Fruit fly (Drosophila melanogaster): ENCODE measurements around the gene Rpt6R.

Rpt6R gene

DNA sequence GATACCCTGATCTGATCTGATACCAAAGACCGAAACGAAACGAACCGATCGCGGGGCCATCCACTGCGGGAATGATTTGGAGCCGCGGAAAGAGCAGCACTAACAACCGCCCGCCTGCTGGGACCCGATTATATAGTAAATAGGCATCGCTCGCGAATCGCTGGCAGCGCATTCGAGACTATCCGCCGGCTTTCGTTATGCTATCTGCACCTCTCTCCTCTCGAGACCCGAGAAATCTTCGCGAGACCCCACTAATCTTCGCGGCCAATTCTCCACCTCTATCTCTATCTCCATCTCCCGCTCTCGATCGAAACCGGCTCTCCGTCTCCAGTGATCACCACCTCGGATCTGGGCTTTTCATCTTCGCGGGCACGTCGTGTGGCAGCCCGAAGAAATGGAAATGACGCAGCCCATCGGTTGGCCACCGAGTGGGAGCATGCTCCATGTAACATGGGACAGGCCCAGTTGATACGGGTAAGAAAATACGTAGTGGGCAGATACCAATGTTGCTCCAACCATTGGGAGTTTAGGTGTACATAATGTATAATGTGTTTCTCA is 3.8 kb upstream of the Rpt6R start, which contains the start of gene CG9717:
Gene CG9717, minus strand, starts transcription at position 107 of the 558 bp plus-strand sequence.
- TF ChIP-seq CG12768 (GFP tag; optimal IDR thresholded peaks at IDR 0.05) (no peak), kay (GFP tag; ENCODE audit: borderline replicate concordance) (peak; percentile 3), ovo (GFP tag; optimal IDR thresholded peaks at IDR 0.05) (no peak)

DNA sequence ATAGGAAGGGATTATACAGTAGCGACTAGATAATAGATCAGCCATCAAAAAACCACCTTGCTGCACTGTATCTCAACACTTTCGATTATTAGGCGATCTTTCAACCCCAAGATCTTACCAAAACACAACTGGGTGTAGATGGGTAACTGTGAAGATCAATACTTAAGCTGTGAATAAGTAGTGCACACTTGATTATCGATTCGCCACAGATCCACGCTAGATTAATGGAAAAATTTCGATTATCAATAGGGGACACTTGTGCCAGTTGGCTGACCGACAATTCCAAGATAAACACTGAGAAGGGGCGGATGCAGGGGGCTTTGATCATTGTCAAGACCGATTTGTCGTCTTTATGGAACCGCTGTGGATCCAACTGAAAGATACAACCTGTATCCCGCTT is 4.4 kb downstream of the Rpt6R start, which contains the start of gene CG9702:
Gene CG9702, plus strand, starts transcription at position 301 of the 400 bp plus-strand sequence.
- TF ChIP-seq ovo (GFP tag; optimal IDR thresholded peaks at IDR 0.05) (no peak), tj (GFP tag; optimal IDR thresholded peaks at IDR 0.05) (no peak), CG12768 (GFP tag; optimal IDR thresholded peaks at IDR 0.05) (no peak), kay (GFP tag; ENCODE audit: borderline replicate concordance) (no peak), CG5204 (GFP tag; optimal IDR thresholded peaks at IDR 0.05) (no peak), CG11617 (GFP tag; optimal IDR thresholded peaks at IDR 0.05) (no peak), Clk (GFP tag; optimal IDR thresholded peaks at IDR 0.05) (no peak), CG33017 (tag; optimal IDR thresholded peaks at IDR 0.05) (no peak), cnc (optimal IDR thresholded peaks at IDR 0.05) (no peak), CG7045 (GFP tag; optimal IDR thresholded peaks at IDR 0.05) (no peak), CG1620 (GFP tag; optimal IDR thresholded peaks at IDR 0.05) (no peak), CG14711 (tag; optimal IDR thresholded peaks at IDR 0.05) (no peak), Crg-1 (GFP tag; optimal IDR thresholded peaks at IDR 0.05) (no peak), Mnt (GFP tag; optimal IDR thresholded peaks at IDR 0.05) (no peak)

DNA sequence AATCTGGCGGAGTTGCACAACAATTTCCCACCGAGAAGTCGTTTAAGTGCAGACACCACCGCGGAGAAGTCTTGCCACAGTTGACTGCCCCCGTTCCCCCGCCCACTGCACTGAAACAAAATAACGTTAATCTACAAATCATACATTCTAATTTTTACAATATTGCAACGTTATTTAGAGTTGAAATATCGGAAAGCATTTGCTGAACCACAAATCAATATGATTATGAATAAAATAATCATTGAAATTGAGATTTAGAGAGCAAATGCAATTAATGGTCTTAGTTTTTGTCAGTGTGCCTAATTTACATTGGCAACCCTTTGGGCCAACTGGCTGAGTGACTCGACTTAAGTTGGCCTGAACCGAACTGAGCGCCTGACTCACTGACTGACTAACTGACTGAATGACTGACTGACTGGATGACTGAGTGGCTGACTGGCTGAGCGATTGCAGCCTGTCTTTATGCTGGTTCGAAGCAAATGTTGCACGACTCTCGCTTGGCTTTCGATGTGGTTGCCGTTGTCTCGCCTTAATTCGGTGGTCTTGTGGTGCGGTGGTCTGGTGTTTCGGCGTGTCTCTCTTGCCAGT is 12.8 kb downstream of the Rpt6R start:
- no peak for TF ChIP-seq bab1 (GFP tag; optimal IDR thresholded peaks at IDR 0.05)
- TF ChIP-seq ovo (GFP tag; optimal IDR thresholded peaks at IDR 0.05) = no peak
- no peak for TF ChIP-seq CG14711 (tag; optimal IDR thresholded peaks at IDR 0.05)

DNA sequence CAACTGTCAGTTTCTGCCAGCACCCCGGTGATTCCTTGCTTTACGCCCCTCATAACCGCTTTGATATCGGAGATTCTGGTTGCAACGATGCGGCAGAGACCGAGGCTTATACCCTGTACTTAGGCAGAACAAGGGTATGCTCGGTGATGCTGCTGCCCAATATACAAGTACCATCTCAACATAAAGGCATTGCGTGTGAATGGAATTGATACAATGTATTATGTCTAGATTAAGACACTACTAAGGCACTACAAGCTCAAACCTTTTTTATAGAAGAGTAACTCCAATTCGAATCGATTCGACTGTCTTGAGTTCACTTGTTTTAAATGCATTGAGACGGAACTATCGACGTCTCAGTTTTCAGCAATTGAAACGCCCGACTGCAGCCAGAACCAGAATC is 16.3 kb downstream of the Rpt6R start:
- TF ChIP-seq kay (GFP tag; ENCODE audit: borderline replicate concordance) (no peak), Clk (GFP tag; optimal IDR thresholded peaks at IDR 0.05) (no peak), bab1 (GFP tag; optimal IDR thresholded peaks at IDR 0.05) (no peak), Mnt (GFP tag; optimal IDR thresholded peaks at IDR 0.05) (no peak), CG7045 (GFP tag; optimal IDR thresholded peaks at IDR 0.05) (no peak), CG7101 (tag; optimal IDR thresholded peaks at IDR 0.05) (no peak), CG1620 (GFP tag; optimal IDR thresholded peaks at IDR 0.05) (no peak), Hr96 (GFP tag; optimal IDR thresholded peaks at IDR 0.05) (no peak), CG11617 (GFP tag; optimal IDR thresholded peaks at IDR 0.05) (no peak), pad (GFP tag; optimal IDR thresholded peaks at IDR 0.05) (no peak), cic (GFP tag; optimal IDR thresholded peaks at IDR 0.05) (no peak), CG33017 (tag; optimal IDR thresholded peaks at IDR 0.05) (no peak), toe (GFP tag; optimal IDR thresholded peaks at IDR 0.05) (no peak), cnc (optimal IDR thresholded peaks at IDR 0.05) (no peak), tj (GFP tag; optimal IDR thresholded peaks at IDR 0.05) (no peak), CG14711 (tag; optimal IDR thresholded peaks at IDR 0.05) (no peak), CG12768 (GFP tag; optimal IDR thresholded peaks at IDR 0.05) (no peak), ovo (GFP tag; optimal IDR thresholded peaks at IDR 0.05) (no peak)

DNA sequence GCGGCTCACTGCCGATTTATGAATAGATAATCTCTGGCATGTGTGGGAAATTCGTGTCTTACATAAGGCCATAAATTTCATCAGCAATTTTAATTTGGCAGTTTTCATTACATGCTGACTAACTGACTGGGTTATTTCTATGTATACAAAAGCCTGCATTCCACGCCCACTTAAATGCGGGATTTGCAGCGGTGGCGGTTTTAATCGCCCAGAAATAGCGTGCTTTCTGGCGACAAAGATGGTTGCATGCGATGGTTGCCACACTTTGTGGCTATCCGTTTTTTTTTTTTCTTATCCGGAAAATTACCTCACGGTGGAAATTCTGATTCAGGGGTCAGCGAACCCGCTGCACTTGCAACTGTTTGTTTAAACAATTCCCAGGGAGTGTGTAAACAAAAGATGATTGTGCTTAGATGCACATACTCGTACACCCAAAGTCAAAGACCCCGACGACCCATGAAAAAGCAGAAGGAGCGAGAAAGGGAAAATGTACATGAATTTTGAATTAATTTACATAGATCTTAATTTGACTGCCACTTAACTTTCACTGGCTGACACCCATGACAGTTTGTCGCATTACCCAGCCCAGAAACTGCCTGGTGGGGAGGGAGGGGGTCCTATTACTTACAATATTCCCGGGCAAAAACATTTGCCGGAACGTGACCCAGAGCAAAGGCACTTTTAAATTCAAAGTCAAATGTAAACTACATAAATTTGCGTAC is 17.2 kb downstream of the Rpt6R start:
- no peak for TF ChIP-seq CG14711 (tag; optimal IDR thresholded peaks at IDR 0.05)
- TF ChIP-seq Hr96 (GFP tag; optimal IDR thresholded peaks at IDR 0.05) = no peak
- TF ChIP-seq cnc (optimal IDR thresholded peaks at IDR 0.05) = no peak
- no peak for TF ChIP-seq CG5204 (GFP tag; optimal IDR thresholded peaks at IDR 0.05)
- no peak for TF ChIP-seq toe (GFP tag; optimal IDR thresholded peaks at IDR 0.05)

DNA sequence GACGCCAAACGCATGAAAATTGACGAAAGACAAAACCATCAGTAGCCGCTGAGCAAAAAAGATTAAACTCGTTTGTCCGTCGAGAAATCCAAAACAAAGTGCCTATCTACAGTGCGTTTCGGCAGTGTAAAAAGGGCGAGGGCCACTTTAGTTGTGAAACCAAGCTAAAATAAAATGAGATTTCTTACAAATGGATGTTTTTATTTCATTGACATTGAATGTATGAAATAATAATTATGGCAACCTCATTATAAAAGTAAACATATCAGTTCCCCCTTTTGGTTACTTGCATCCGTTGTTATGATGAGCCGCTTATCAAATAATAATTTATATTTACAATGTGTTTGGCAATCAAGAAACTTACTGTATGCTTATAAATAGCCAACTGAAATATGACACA is 19.0 kb downstream of the Rpt6R start:
- no peak for TF ChIP-seq cic (GFP tag; optimal IDR thresholded peaks at IDR 0.05)
- TF ChIP-seq bab1 (GFP tag; optimal IDR thresholded peaks at IDR 0.05) = peak; percentile 24

DNA sequence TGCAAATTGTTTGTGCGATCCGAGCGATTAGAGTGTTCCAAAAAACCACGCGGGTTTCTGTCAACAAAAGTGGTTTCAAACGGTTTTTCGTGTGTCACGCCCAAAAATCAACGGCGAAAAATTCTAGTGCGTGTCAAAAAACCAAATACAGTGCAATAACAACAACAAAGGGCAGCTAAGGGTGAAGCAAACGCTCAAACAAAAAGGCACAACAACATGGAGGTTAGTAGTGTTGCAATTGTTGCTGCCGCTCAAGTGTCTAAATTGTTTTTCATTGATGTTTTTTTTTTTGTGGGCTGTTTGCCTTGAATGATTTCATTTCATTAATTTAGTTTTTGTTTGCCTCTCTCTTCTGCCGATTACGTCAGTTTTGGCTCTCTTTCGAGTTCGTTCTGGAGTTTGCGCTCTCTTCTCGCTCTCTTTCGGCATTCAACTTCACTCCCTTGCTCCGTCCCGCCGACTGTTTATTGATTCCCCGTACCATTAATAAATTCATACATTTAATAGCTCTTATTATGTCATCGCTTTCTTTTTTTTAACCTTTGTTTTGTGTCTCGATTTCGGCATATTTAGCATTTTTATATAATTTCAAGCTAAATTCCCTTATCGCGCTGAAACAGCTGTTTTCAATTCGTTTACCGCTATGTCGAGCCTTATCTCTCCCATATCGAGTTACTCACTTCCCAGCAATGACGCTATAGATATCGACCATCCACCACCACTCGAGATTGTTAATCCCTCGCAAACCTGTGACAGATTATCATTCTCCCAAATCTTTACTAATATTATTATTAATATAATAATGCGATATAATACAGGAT is 20.0 kb downstream of the Rpt6R start:
- TF ChIP-seq bab1 (GFP tag; optimal IDR thresholded peaks at IDR 0.05) = peak; percentile 34
- peak; percentile 29 for TF ChIP-seq kay (GFP tag; ENCODE audit: borderline replicate concordance)
- TF ChIP-seq CG33017 (tag; optimal IDR thresholded peaks at IDR 0.05) = no peak
- TF ChIP-seq ovo (GFP tag; optimal IDR thresholded peaks at IDR 0.05) = peak; percentile 55
- no peak for TF ChIP-seq cnc (optimal IDR thresholded peaks at IDR 0.05)
- TF ChIP-seq tj (GFP tag; optimal IDR thresholded peaks at IDR 0.05) = peak; percentile 83
- TF ChIP-seq CG5204 (GFP tag; optimal IDR thresholded peaks at IDR 0.05) = no peak
- no peak for TF ChIP-seq Clk (GFP tag; optimal IDR thresholded peaks at IDR 0.05)

All from whole organism, adult.